Fruit fly (Drosophila melanogaster) whole organism: ENCODE data around the gene CG11672.

Experiments
- Dll ChIP-seq: fragments of >200 bp; optimal IDR thresholded peaks from 2 replicates; lab custom pipeline; 2017
- EcR ChIP-seq, 2 experiments: fragments of >200 bp; optimal IDR thresholded peaks; 2 replicates each; lab custom pipeline; 2017; ENCODE audit warnings: missing biosample characterization in 2 of 2, missing genetic modification characterization in 2 of 2, missing genetic modification reagents in 2 of 2

- no peak for TF ChIP-seq Dll
- no peak for TF ChIP-seq EcR (GFP tag; optimal IDR thresholded peaks at IDR 0.05; lab: Kevin White, UChicago)
These were observed 44.6 kb upstream of the CG11672 start for dm6 chr3R:8334982-8335381.
